Worm (Caenorhabditis elegans) whole organism, late embryonic: ENCODE measurements around the gene nhr-126.

Source experiments
- C08G9.2 ChIP-seq: sonication (generic microtip); optimal IDR thresholded peaks from 2 replicates; lab custom pipeline; 2016; ENCODE audit warnings: mild to moderate bottlenecking, missing genetic modification characterization, moderate library complexity, missing compliant biosample characterization
- F13H6.1 ChIP-seq: sonication (generic microtip); optimal IDR thresholded peaks from 2 replicates; lab custom pipeline; 2016; ENCODE audit warnings: missing genetic modification characterization, missing compliant biosample characterization
- T23F11.4 ChIP-seq: fragments of 200-800 bp; sonication (Bioruptor generic); optimal IDR thresholded peaks from 2 replicates; lab custom pipeline; 2018; ENCODE audit warnings: mild to moderate bottlenecking, missing genetic modification characterization, missing compliant biosample characterization
- ama-1 ChIP-seq: fragments of 150-350 bp; optimal IDR thresholded peaks from 2 replicates; lab custom pipeline; 2014
- ceh-14 ChIP-seq: sonication (generic microtip); optimal IDR thresholded peaks from 2 replicates; lab custom pipeline; 2016; ENCODE audit warnings: missing genotype, missing genetic modification characterization, missing compliant biosample characterization
- ceh-18 ChIP-seq: sonication (generic microtip); optimal IDR thresholded peaks from 2 replicates; lab custom pipeline; 2016; ENCODE audit warnings: missing genetic modification characterization, missing compliant biosample characterization
- ceh-22 ChIP-seq: sonication (generic microtip); optimal IDR thresholded peaks from 2 replicates; lab custom pipeline; 2017; ENCODE audit warnings: missing biosample characterization, missing genetic modification characterization
- ceh-30 ChIP-seq: fragments of 150-350 bp; optimal IDR thresholded peaks from 2 replicates; lab custom pipeline; 2014; ENCODE audit warnings: missing biosample characterization, missing genetic modification characterization
- ceh-34 ChIP-seq: sonication (generic microtip); optimal IDR thresholded peaks from 2 replicates; lab custom pipeline; 2016; ENCODE audit warnings: mild to moderate bottlenecking, missing genetic modification characterization, missing compliant biosample characterization
- ceh-48 ChIP-seq: sonication (generic microtip); optimal IDR thresholded peaks from 2 replicates; lab custom pipeline; 2016; ENCODE audit warnings: missing genetic modification characterization, inconsistent platforms, missing compliant biosample characterization
- ceh-9 ChIP-seq: sonication (generic microtip); optimal IDR thresholded peaks from 2 replicates; lab custom pipeline; 2016; ENCODE audit warnings: mild to moderate bottlenecking, missing genetic modification characterization, inconsistent platforms, missing compliant biosample characterization
- che-1 ChIP-seq: sonication (generic microtip); optimal IDR thresholded peaks from 2 replicates; lab custom pipeline; 2016; ENCODE audit warnings: mild to moderate bottlenecking, missing genetic modification characterization, missing compliant biosample characterization
- dmd-4 ChIP-seq: sonication (generic microtip); optimal IDR thresholded peaks from 2 replicates; lab custom pipeline; 2016; ENCODE audit warnings: borderline replicate concordance, missing genetic modification characterization, missing compliant biosample characterization
- elt-2 ChIP-seq: sonication (generic microtip); optimal IDR thresholded peaks from 2 replicates; lab custom pipeline; 2016; ENCODE audit warnings: missing genetic modification reagents, missing genetic modification characterization, missing compliant biosample characterization
- elt-4 ChIP-seq: sonication (generic microtip); optimal IDR thresholded peaks from 2 replicates; lab custom pipeline; 2016; ENCODE audit warnings: missing genetic modification characterization, missing compliant biosample characterization
- fax-1 ChIP-seq: sonication (generic microtip); optimal IDR thresholded peaks from 2 replicates; lab custom pipeline; 2016; ENCODE audit warnings: missing genotype, missing genetic modification characterization, missing compliant biosample characterization
- fkh-6 ChIP-seq: sonication (generic microtip); optimal IDR thresholded peaks from 2 replicates; lab custom pipeline; 2016; ENCODE audit warnings: missing genetic modification characterization, missing compliant biosample characterization
- hlh-15 ChIP-seq: sonication (generic microtip); optimal IDR thresholded peaks from 2 replicates; lab custom pipeline; 2016; ENCODE audit warnings: missing genetic modification characterization, missing compliant biosample characterization
- hlh-30 ChIP-seq: sonication (generic microtip); optimal IDR thresholded peaks from 2 replicates; lab custom pipeline; 2017; ENCODE audit warnings: antibody characterized with exemption, missing genetic modification characterization, missing compliant biosample characterization; ENCODE audit not compliant: insufficient read depth
- hlh-8 ChIP-seq: sonication (generic microtip); optimal IDR thresholded peaks from 2 replicates; lab custom pipeline; 2016; ENCODE audit warnings: missing genotype, missing genetic modification characterization, missing compliant biosample characterization
- nfya-1 ChIP-seq: sonication (generic microtip); optimal IDR thresholded peaks from 2 replicates; lab custom pipeline; 2017; ENCODE audit warnings: missing genetic modification characterization, mild to moderate bottlenecking, missing compliant biosample characterization, antibody characterized with exemption, moderate library complexity
- nhr-11 ChIP-seq: fragments of 150-350 bp; optimal IDR thresholded peaks from 2 replicates; lab custom pipeline; 2014; ENCODE audit warnings: missing biosample characterization, missing genetic modification characterization
- nhr-232 ChIP-seq: sonication (generic microtip); optimal IDR thresholded peaks from 2 replicates; lab custom pipeline; 2016; ENCODE audit warnings: missing genetic modification characterization, missing compliant biosample characterization
- pqm-1 ChIP-seq: sonication (generic microtip); optimal IDR thresholded peaks from 2 replicates; lab custom pipeline; 2016; ENCODE audit warnings: missing genetic modification characterization, missing compliant biosample characterization
- pros-1 ChIP-seq: fragments of 150-350 bp; optimal IDR thresholded peaks from 2 replicates; lab custom pipeline; 2014; ENCODE audit warnings: missing biosample characterization, missing genetic modification reagents, missing genetic modification characterization
- ref-2 ChIP-seq: sonication (generic microtip); optimal IDR thresholded peaks from 2 replicates; lab custom pipeline; 2016; ENCODE audit warnings: missing genetic modification characterization, missing compliant biosample characterization
- sdc-2 ChIP-seq: sonication (generic microtip); optimal IDR thresholded peaks from 2 replicates; lab custom pipeline; 2016; ENCODE audit warnings: missing genotype, missing genetic modification characterization, missing compliant biosample characterization
- unc-42 ChIP-seq: sonication (generic microtip); optimal IDR thresholded peaks from 2 replicates; lab custom pipeline; 2016; ENCODE audit warnings: missing genotype, missing genetic modification characterization, missing compliant biosample characterization
- unc-55 ChIP-seq: sonication (generic microtip); optimal IDR thresholded peaks from 2 replicates; lab custom pipeline; 2017; ENCODE audit warnings: missing biosample characterization, missing genetic modification reagents, missing genetic modification characterization
- zip-5 ChIP-seq: sonication (generic microtip); optimal IDR thresholded peaks from 2 replicates; lab custom pipeline; 2016; ENCODE audit warnings: missing genetic modification characterization, missing compliant biosample characterization
- ztf-16 ChIP-seq: sonication (generic microtip); optimal IDR thresholded peaks from 2 replicates; lab custom pipeline; 2017; ENCODE audit warnings: missing genetic modification characterization, missing compliant biosample characterization

Gene nhr-126

DNA sequence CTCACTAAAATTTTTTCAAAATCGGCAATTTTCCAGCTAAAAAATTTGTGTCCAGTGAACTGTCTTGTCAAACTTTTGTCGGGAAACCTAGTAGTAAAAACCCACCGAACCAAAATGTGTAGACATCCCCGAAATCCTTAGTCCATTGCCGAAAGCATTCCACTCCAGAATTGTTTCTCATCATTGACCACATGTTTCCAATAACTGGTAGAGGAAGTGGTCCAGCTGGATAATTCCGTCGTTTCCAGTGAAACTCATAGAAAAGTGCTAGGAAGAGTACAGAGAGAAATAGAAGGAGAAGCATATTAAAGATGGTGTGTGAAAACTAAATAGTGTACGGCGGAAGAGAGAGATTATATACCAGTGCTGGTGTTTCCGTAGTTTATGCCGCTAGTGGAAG lies 24.8 kb upstream of the nhr-126 start, which contains the start of gene cyp-33C12:
TSS of gene cyp-33C12 (minus strand) at position 321 of the 400 bp plus-strand sequence.
- no peak for TF ChIP-seq zip-5 (tag; lab: Kevin White, UChicago)
- TF ChIP-seq nhr-11: no peak
- no peak for TF ChIP-seq hlh-8 (tag; lab: Kevin White, UChicago)
- no peak for TF ChIP-seq hlh-15 (tag; lab: Kevin White, UChicago)
- TF ChIP-seq fkh-6: no peak
- no peak for TF ChIP-seq che-1 (tag; lab: Kevin White, UChicago)
- no peak for TF ChIP-seq pros-1 (tag; lab: Kevin White, UChicago)
- no peak for TF ChIP-seq nfya-1 (tag; lab: Kevin White, UChicago)
- no peak for TF ChIP-seq unc-42 (tag; lab: Kevin White, UChicago)
- TF ChIP-seq fax-1 (tag; lab: Kevin White, UChicago): no peak
- no peak for TF ChIP-seq ztf-16 (tag; lab: Kevin White, UChicago)
- TF ChIP-seq elt-2 (tag; lab: Kevin White, UChicago): no peak
- TF ChIP-seq T23F11.4: no peak
- TF ChIP-seq, all 69 proteins: peak for 0

DNA sequence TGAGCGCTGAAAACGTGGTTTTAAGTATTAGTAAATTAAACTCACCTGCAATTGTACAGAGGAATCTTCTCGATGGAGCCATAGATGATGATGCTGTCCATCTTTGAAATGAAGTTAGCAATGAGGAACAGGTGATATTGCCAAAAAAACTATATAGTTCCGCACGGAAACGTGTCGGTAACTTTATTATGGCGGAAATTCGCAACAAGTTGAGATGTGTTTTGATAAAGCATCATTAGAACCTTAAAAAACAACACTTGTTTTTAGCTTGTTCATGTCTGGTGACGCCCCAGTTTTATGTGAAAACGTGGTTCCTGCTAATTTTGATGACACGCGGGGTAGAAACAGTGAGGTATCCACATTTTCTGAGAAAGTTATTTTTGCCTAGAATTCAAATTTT lies 22.7 kb upstream of the nhr-126 start, which contains the start of gene srt-40:
TSS of gene srt-40 (minus strand) at position 101 of the 400 bp plus-strand sequence.
- no peak for TF ChIP-seq dmd-4

DNA sequence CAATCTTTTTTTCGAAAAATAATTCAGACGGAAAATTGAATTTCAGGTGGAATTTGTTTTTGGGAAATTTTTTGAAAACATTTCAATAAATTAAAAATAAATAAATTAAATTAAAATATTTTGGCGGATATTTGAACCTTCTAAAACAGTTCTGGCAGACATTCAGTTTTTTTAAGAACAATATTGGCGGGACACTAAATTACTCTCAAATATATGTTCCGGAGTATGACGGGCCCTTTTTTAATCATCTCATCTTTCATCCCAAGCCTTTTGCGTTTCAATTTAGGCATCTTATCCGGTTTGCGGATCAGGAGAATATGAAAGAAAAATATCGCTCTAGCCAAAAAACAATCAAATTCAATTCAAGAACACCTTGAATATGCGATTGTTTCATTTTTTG lies 22.1 kb upstream of the nhr-126 start, which contains the start of gene svh-11:
TSS of gene svh-11 (plus strand) at position 301 of the 400 bp plus-strand sequence.
- TF ChIP-seq ceh-14 (tag; lab: Kevin White, UChicago) (no peak), nhr-232 (tag; lab: Kevin White, UChicago) (no peak), che-1 (tag; lab: Kevin White, UChicago) (no peak), T23F11.4 (no peak), fax-1 (tag; lab: Kevin White, UChicago) (no peak), unc-55 (GFP tag; lab: Kevin White, UChicago) (no peak), fkh-6 (no peak), hlh-30 (tag; lab: Kevin White, UChicago) (no peak), ceh-48 (tag; lab: Kevin White, UChicago) (no peak), F13H6.1 (tag; lab: Kevin White, UChicago) (no peak), ceh-18 (tag; lab: Kevin White, UChicago) (no peak), elt-4 (tag; lab: Kevin White, UChicago) (no peak), nhr-11 (no peak)

DNA sequence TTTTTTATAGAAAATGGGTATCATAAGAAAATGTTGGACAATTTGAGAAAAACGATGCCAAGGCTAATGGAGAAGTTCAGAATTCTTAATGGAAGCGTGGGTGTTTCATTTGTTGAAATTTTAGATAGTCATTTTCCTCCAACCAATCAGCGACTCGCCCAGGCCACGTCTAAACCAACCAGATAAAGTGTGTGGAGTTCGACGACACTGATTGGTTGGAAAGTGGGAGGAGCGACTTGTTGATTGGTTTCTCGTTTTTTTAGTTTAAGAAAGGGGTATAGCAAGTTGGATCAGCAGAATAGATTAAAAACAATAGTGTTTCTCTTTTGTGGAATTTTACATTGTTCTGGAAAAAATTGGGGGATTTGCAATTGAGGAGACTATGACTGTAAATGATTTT lies 21.4 kb upstream of the nhr-126 start:
- TF ChIP-seq nfya-1 (tag; lab: Kevin White, UChicago) (peak; percentile 92), C08G9.2 (tag; lab: Kevin White, UChicago) (no peak), unc-42 (tag; lab: Kevin White, UChicago) (no peak)

DNA sequence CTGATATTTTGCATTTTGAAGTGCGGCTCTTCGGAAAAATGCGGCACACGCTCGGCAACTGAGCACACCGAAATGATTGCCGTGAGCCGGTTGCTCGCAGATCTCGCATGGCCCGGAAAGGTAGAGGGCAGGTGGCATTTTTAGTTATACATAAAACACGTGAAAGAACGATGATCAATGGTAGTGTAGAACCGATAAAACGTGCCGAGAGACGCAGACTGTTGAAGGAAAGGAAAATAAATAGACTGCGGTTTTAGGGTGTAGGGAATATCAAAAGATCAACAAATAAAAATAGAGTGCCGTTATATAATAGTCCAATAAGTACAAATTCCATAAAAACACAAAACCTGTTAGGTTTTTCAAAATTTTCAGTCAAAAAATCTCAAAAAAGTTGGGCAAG lies 16.9 kb upstream of the nhr-126 start, which contains the start of gene nhr-133:
TSS of gene nhr-133 (minus strand) at position 183 of the 400 bp plus-strand sequence.
- TF ChIP-seq ceh-9 (tag; lab: Kevin White, UChicago) (no peak), hlh-30 (tag; lab: Kevin White, UChicago) (peak; percentile 37)

DNA sequence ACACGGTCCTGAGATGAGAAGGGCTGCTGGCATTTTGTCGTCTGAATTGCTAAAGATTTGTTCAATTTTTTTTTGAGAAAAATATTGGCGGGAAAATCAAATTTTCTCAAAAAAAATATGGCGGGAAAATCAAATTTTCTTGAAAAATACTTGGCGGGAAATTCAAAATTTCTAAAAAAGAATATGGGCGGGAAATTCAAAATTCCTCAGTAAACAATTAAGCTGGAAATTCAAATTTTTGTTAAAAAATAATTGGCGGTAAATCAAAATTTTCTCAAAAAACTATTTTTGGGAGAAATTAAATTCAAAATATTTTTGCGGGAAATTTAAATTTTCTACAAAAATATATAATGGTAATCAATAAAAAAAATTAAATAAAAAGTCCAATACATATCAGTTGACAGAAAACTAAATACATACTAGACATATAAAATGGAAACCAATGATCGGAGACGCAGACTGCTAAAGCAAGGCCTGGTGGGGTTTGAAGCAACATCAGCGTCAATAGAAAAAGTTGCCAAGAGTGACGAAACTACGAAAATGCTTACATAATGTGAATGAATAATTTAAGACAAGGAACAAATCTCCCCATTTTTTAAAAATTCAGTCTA lies 14.3 kb upstream of the nhr-126 start, which contains the start of gene nhr-184:
TSS of gene nhr-184 (minus strand) at position 51 of the 611 bp plus-strand sequence.
- no peak for TF ChIP-seq sdc-2 (tag; lab: Kevin White, UChicago)
- TF ChIP-seq ref-2 (tag; lab: Kevin White, UChicago): no peak
- no peak for TF ChIP-seq unc-55 (GFP tag; lab: Kevin White, UChicago)
- no peak for TF ChIP-seq pqm-1 (tag; lab: Kevin White, UChicago)
- TF ChIP-seq ama-1 (lab: Kevin White, UChicago): no peak
- TF ChIP-seq ceh-34 (tag; lab: Kevin White, UChicago): no peak
- no peak for TF ChIP-seq ceh-30 (tag; lab: Kevin White, UChicago)
- no peak for TF ChIP-seq ceh-22 (tag; lab: Kevin White, UChicago)
